Fruit fly (Drosophila melanogaster): Measurements from ENCODE around the gene CG6980.

Gene CG6980

DNA sequence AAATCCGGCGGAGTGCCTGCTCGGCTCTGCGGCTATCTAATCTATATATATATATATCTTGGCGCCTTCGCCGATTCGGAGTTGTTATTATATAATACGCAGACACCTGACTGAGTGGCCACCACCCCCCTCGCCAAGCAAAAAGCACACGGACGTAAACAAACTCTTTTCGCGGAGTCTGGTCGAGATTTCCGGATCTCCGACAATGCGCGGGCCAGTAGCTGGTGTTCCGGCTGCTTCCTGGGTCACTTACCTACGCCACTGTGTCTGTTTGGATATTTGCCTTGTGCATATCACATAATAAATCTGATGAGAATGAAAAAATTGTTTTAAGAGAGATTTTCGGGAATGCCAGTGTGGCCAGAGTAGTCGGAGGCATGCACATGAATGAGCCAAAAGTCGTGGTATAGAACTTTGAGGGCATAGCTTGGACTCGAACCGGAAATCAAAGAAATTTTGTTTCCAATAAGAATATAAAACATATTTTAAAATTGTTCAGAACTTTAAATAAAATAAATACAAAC is 20.3 kb upstream of the CG6980 start, which contains the start of gene CG5805 (continued):
- TF ChIP-seq CG31441 (GFP tag; IDR thresholded peaks at IDR 0.05) (peak; percentile 85), CG13894 (tag; optimal IDR thresholded peaks at IDR 0.05) (peak; percentile 58), bsh (GFP tag; optimal IDR thresholded peaks at IDR 0.05) (peak in 1 of 2 experiments; percentile 72), CG17568 (GFP tag; optimal IDR thresholded peaks at IDR 0.05) (no peak), Dfd (GFP tag; optimal IDR thresholded peaks at IDR 0.05) (no peak), kay (GFP tag; optimal IDR thresholded peaks at IDR 0.05) (no peak), trem (tag; optimal IDR thresholded peaks at IDR 0.05) (peak; percentile 71), CG18599 (GFP tag; optimal IDR thresholded peaks at IDR 0.05) (peak; percentile 84), stwl (tag; optimal IDR thresholded peaks at IDR 0.05) (no peak), Six4 (GFP tag; optimal IDR thresholded peaks at IDR 0.05) (peak; percentile 59), YL-1 (GFP tag; optimal IDR thresholded peaks at IDR 0.05) (peak; percentile 88), CG4404 (GFP tag; IDR thresholded peaks at IDR 0.05) (no peak), Hey (tag; optimal IDR thresholded peaks at IDR 0.05) (peak; percentile 62), sob (GFP tag; IDR thresholded peaks at IDR 0.05) (peak; percentile 89), gsb-n (tag; optimal IDR thresholded peaks at IDR 0.05) (peak; percentile 55), CG6175 (GFP tag; IDR thresholded peaks at IDR 0.05) (peak; percentile 46; the same call in 1 of the 3 replicates), CG15269 (tag; optimal IDR thresholded peaks at IDR 0.05) (peak; percentile 78), CG2129 (GFP tag; IDR thresholded peaks at IDR 0.05; ENCODE audit: partially characterized antibody) (no peak), nau (GFP tag; optimal IDR thresholded peaks at IDR 0.05) (no peak), CG12219 (GFP tag; optimal IDR thresholded peaks at IDR 0.05) (peak; percentile 79), nom (GFP tag; optimal IDR thresholded peaks at IDR 0.05) (no peak), chn (GFP tag; optimal IDR thresholded peaks at IDR 0.05) (peak; percentile 64), CG10431 (GFP tag; optimal IDR thresholded peaks at IDR 0.05) (peak; percentile 56), gt (GFP tag; IDR thresholded peaks at IDR 0.05) (peak; percentile 53; the same call in 1 of the 2 replicates), her (GFP tag; optimal IDR thresholded peaks at IDR 0.05) (peak; percentile 41), ro (GFP tag; IDR thresholded peaks at IDR 0.05) (peak; percentile 18; the same call in 1 of the 2 replicates), pum (GFP tag; optimal IDR thresholded peaks at IDR 0.05) (peak; percentile 3), CG8765 (GFP tag; IDR thresholded peaks at IDR 0.05) (no peak), Hmr (GFP tag; optimal IDR thresholded peaks at IDR 0.05) (peak; percentile 94), cwo (GFP tag; optimal IDR thresholded peaks at IDR 0.05) (peak; percentile 56), Fer2 (tag; optimal IDR thresholded peaks at IDR 0.05) (peak; percentile 80), CG4707 (GFP tag; optimal IDR thresholded peaks at IDR 0.05) (peak; percentile 70), slbo (GFP tag; IDR thresholded peaks at IDR 0.05) (peak; percentile 84), CG17361 (GFP tag; IDR thresholded peaks at IDR 0.05) (peak; percentile 88), CG10462 (GFP tag; optimal IDR thresholded peaks at IDR 0.05) (peak; percentile 23), dysf (GFP tag; IDR thresholded peaks at IDR 0.05) (peak; percentile 86), toy (GFP tag; IDR thresholded peaks at IDR 0.05) (peak; percentile 62; the same call in 1 of the 2 replicates), vnd (GFP tag; IDR thresholded peaks at IDR 0.05; ENCODE audit: partially characterized antibody) (no peak), scrt (GFP tag; optimal IDR thresholded peaks at IDR 0.05) (peak; percentile 81), ken (GFP tag; IDR thresholded peaks at IDR 0.05) (peak; percentile 89), Side (GFP tag; optimal IDR thresholded peaks at IDR 0.05) (peak; percentile 80), Dll (GFP tag; IDR thresholded peaks at IDR 0.05; ENCODE audit: partially characterized antibody) (no peak), peb (GFP tag; IDR thresholded peaks at IDR 0.05) (peak; percentile 50), Spps (tag; optimal IDR thresholded peaks at IDR 0.05) (peak; percentile 68), CG8944 (GFP tag; optimal IDR thresholded peaks at IDR 0.05) (peak; percentile 43), gce (GFP tag; IDR thresholded peaks at IDR 0.05) (peak; percentile 71; the same call in 1 of the 3 replicates), CG4820 (GFP tag; optimal IDR thresholded peaks at IDR 0.05) (peak; percentile 73), CG12659 (GFP tag; optimal IDR thresholded peaks at IDR 0.05) (peak; percentile 92), Fer1 (GFP tag; optimal IDR thresholded peaks at IDR 0.05) (peak; percentile 91), ATbp (GFP tag; optimal IDR thresholded peaks at IDR 0.05) (peak; percentile 70)

Data from whole organism, embryonic.